Fruit fly (Drosophila melanogaster) whole organism, adult: ENCODE data around the gene Lint-O.

ENCODE experiments used
- CG11617 ChIP-seq: fragments of 200-800 bp; sonication (Bioruptor generic); optimal IDR thresholded peaks from 2 replicates; lab custom pipeline; 2017; ENCODE audit warnings: mild to moderate bottlenecking, missing biosample characterization, missing genetic modification reagents, missing genetic modification characterization
- CG12768 ChIP-seq: fragments of 200-800 bp; sonication (Bioruptor generic); optimal IDR thresholded peaks from 2 replicates; lab custom pipeline; 2017; ENCODE audit warnings: missing biosample characterization, missing genetic modification characterization, mild to moderate bottlenecking, moderate library complexity, missing genetic modification reagents
- CG14711 ChIP-seq: fragments of 200-800 bp; sonication (Bioruptor generic); optimal IDR thresholded peaks from 2 replicates; lab custom pipeline; 2018; ENCODE audit warnings: missing biosample characterization, mild to moderate bottlenecking, missing genetic modification characterization, moderate library complexity
- CG1620 ChIP-seq: fragments of 200-800 bp; sonication (Bioruptor generic); optimal IDR thresholded peaks from 2 replicates; lab custom pipeline; 2016; ENCODE audit warnings: missing biosample characterization, missing genetic modification characterization
- CG33017 ChIP-seq: fragments of 200-800 bp; sonication (Bioruptor generic); optimal IDR thresholded peaks from 2 replicates; lab custom pipeline; 2018; ENCODE audit warnings: missing biosample characterization, mild to moderate bottlenecking, missing genetic modification characterization, moderate library complexity
- CG5204 ChIP-seq: fragments of 200-800 bp; sonication (Bioruptor generic); optimal IDR thresholded peaks from 2 replicates; lab custom pipeline; 2016; ENCODE audit warnings: missing biosample characterization, missing genetic modification characterization
- CG7045 ChIP-seq: fragments of 200-800 bp; sonication (Bioruptor generic); optimal IDR thresholded peaks from 2 replicates; lab custom pipeline; 2017; ENCODE audit warnings: missing biosample characterization, mild to moderate bottlenecking, missing genetic modification characterization
- CG7101 ChIP-seq: fragments of 200-800 bp; sonication (Bioruptor generic); optimal IDR thresholded peaks from 2 replicates; lab custom pipeline; 2018; ENCODE audit warnings: missing biosample characterization, mild to moderate bottlenecking, missing genetic modification characterization, moderate library complexity
- Clk ChIP-seq: fragments of 200-800 bp; sonication (Bioruptor generic); optimal IDR thresholded peaks from 2 replicates; lab custom pipeline; 2017; ENCODE audit warnings: missing biosample characterization, missing genetic modification characterization
- Crg-1 ChIP-seq: fragments of 200-800 bp; sonication (Bioruptor generic); optimal IDR thresholded peaks from 2 replicates; lab custom pipeline; 2016; ENCODE audit warnings: missing biosample characterization, missing genetic modification characterization
- Hr96 ChIP-seq: fragments of 200-800 bp; sonication (Bioruptor generic); optimal IDR thresholded peaks from 2 replicates; lab custom pipeline; 2016; ENCODE audit warnings: missing biosample characterization, missing genetic modification characterization
- Mnt ChIP-seq: fragments of 200-800 bp; sonication (Bioruptor generic); optimal IDR thresholded peaks from 2 replicates; lab custom pipeline; 2016; ENCODE audit warnings: missing biosample characterization, mild to moderate bottlenecking, missing genetic modification characterization
- bab1 ChIP-seq: fragments of 200-800 bp; sonication (Bioruptor generic); optimal IDR thresholded peaks from 3 replicates; lab custom pipeline; 2019; ENCODE audit warnings: missing biosample characterization, mild to moderate bottlenecking, missing genetic modification characterization, moderate library complexity
- cic ChIP-seq: fragments of 200-800 bp; sonication (Bioruptor generic); optimal IDR thresholded peaks from 2 replicates; lab custom pipeline; 2017; ENCODE audit warnings: missing biosample characterization, mild to moderate bottlenecking, missing genetic modification characterization, moderate library complexity
- cnc ChIP-seq, 2 experiments: fragments of >200 bp; optimal IDR thresholded peaks; 2 replicates each; lab custom pipeline; 2017
- kay ChIP-seq: fragments of 200-800 bp; sonication (Bioruptor generic); peaks from one replicate; lab custom pipeline; 2016; ENCODE audit warnings: missing biosample characterization, missing genetic modification characterization, borderline replicate concordance
- ovo ChIP-seq: fragments of 200-800 bp; sonication (Bioruptor generic); optimal IDR thresholded peaks from 2 replicates; lab custom pipeline; 2016; ENCODE audit warnings: missing biosample characterization, missing genetic modification characterization
- pad ChIP-seq: fragments of 200-800 bp; sonication (Bioruptor generic); optimal IDR thresholded peaks from 3 replicates; lab custom pipeline; 2017; ENCODE audit warnings: missing biosample characterization, missing genetic modification characterization, mild to moderate bottlenecking, moderate library complexity, missing genetic modification reagents
- tj ChIP-seq: fragments of 200-800 bp; sonication (Bioruptor generic); optimal IDR thresholded peaks from 3 replicates; lab custom pipeline; 2017; ENCODE audit warnings: missing biosample characterization, mild to moderate bottlenecking, missing genetic modification characterization, moderate library complexity
- toe ChIP-seq: fragments of 200-800 bp; sonication (Bioruptor generic); optimal IDR thresholded peaks from 2 replicates; lab custom pipeline; 2016; ENCODE audit warnings: missing biosample characterization, missing genetic modification characterization

Gene Lint-O

dm6 chrX:2698064-2698894 is at the start of gene Lint-O, which contains the start of gene Spg7:
Gene Lint-O (plus strand): TSS chrX:2698701.
Gene Spg7 (minus strand): TSS chrX:2698211.
- TF ChIP-seq tj (GFP tag; lab: Kevin White, UChicago) (peak; percentile 46), ovo (GFP tag; lab: Kevin White, UChicago) (no peak)

dm6 chrX:2648959-2649358 is 49.5 kb upstream of the Lint-O start:
- TF ChIP-seq kay: peak; percentile 74
- TF ChIP-seq CG1620 (GFP tag; lab: Kevin White, UChicago): no peak
- TF ChIP-seq CG7101 (tag; lab: Kevin White, UChicago): no peak

dm6 chrX:2651128-2651527 is 47.4 kb upstream of the Lint-O start:
- TF ChIP-seq ovo (GFP tag; lab: Kevin White, UChicago) (no peak), pad (no peak), Crg-1 (GFP tag; lab: Kevin White, UChicago) (no peak), CG12768 (GFP tag; lab: Kevin White, UChicago) (no peak), CG7101 (tag; lab: Kevin White, UChicago) (no peak), cnc (optimal IDR thresholded peaks at IDR 0.05; lab: Kevin White, UChicago) (no peak), toe (GFP tag; lab: Kevin White, UChicago) (no peak), CG11617 (GFP tag; lab: Kevin White, UChicago) (no peak), bab1 (GFP tag; lab: Kevin White, UChicago) (no peak), CG5204 (no peak), tj (GFP tag; lab: Kevin White, UChicago) (no peak)

- TF ChIP-seq cic (GFP tag; lab: Kevin White, UChicago): peak; percentile 12
- TF ChIP-seq Crg-1 (GFP tag; lab: Kevin White, UChicago): no peak
- TF ChIP-seq Mnt (GFP tag; lab: Kevin White, UChicago): no peak
- no peak for TF ChIP-seq CG14711 (tag; lab: Kevin White, UChicago)
- no peak for TF ChIP-seq pad
- TF ChIP-seq CG7101 (tag; lab: Kevin White, UChicago): no peak
- peak; percentile 74 for TF ChIP-seq kay
- TF ChIP-seq CG1620 (GFP tag; lab: Kevin White, UChicago): no peak
Observed at dm6 chrX:2652124-2652923, 46.2 kb upstream of the Lint-O start.

dm6 chrX:2653533-2654296 is 44.8 kb upstream of the Lint-O start:
- TF ChIP-seq pad (no peak), CG11617 (GFP tag; lab: Kevin White, UChicago) (no peak), Hr96 (no peak), toe (GFP tag; lab: Kevin White, UChicago) (no peak), cnc (optimal IDR thresholded peaks at IDR 0.05; lab: Kevin White, UChicago) (no peak), CG7101 (tag; lab: Kevin White, UChicago) (no peak), Crg-1 (GFP tag; lab: Kevin White, UChicago) (no peak), CG5204 (no peak), CG12768 (GFP tag; lab: Kevin White, UChicago) (no peak), Mnt (GFP tag; lab: Kevin White, UChicago) (peak; percentile 18), CG14711 (tag; lab: Kevin White, UChicago) (no peak), tj (GFP tag; lab: Kevin White, UChicago) (peak; percentile 14), CG7045 (no peak), Clk (GFP tag; lab: Kevin White, UChicago) (no peak), ovo (GFP tag; lab: Kevin White, UChicago) (no peak), cic (GFP tag; lab: Kevin White, UChicago) (peak; percentile 49), CG33017 (tag; lab: Kevin White, UChicago) (no peak), kay (peak; percentile 55), CG1620 (GFP tag; lab: Kevin White, UChicago) (no peak), bab1 (GFP tag; lab: Kevin White, UChicago) (no peak)

dm6 chrX:2655479-2655878 is 43.0 kb upstream of the Lint-O start:
- TF ChIP-seq CG7101 (tag; lab: Kevin White, UChicago) (no peak), toe (GFP tag; lab: Kevin White, UChicago) (no peak), CG14711 (tag; lab: Kevin White, UChicago) (no peak), CG33017 (tag; lab: Kevin White, UChicago) (no peak), cnc (optimal IDR thresholded peaks at IDR 0.05; lab: Kevin White, UChicago) (no peak), Clk (GFP tag; lab: Kevin White, UChicago) (no peak), pad (no peak), Hr96 (no peak), tj (GFP tag; lab: Kevin White, UChicago) (no peak), CG7045 (no peak)
